Worm (Caenorhabditis elegans): Measurements from ENCODE around the gene F53B1.9.

- no peak for TF ChIP-seq nhr-11 (tag; optimal IDR thresholded peaks at IDR 0.05)
- no peak for TF ChIP-seq tbx-2 (tag; optimal IDR thresholded peaks at IDR 0.05)
- TF ChIP-seq unc-86 (tag; optimal IDR thresholded peaks at IDR 0.05): no peak
- TF ChIP-seq pha-2 (tag; optimal IDR thresholded peaks at IDR 0.05): no peak
- TF ChIP-seq ceh-31 (tag; optimal IDR thresholded peaks at IDR 0.05): no peak
- no peak for TF ChIP-seq ama-1 (optimal IDR thresholded peaks at IDR 0.05)
- no peak for TF ChIP-seq rnt-1 (tag; optimal IDR thresholded peaks at IDR 0.05)
- no peak for TF ChIP-seq pha-4 (tag; optimal IDR thresholded peaks at IDR 0.05)
- TF ChIP-seq npax-4 (tag; optimal IDR thresholded peaks at IDR 0.05): no peak
- TF ChIP-seq K09A11.1 (tag; optimal IDR thresholded peaks at IDR 0.05; ENCODE audit: insufficient read depth): no peak
Observed at ce11 chrX:2094094-2094493, 37.5 kb downstream of the F53B1.9 start.
